Worm (Caenorhabditis elegans) whole organism, midembryonic: ENCODE data around the gene nap-1.

ENCODE experiments used
- T22C8.4 ChIP-seq: fragments of 200-800 bp; sonication (Bioruptor generic); IDR thresholded peaks from 2 replicates; pipeline ENCODE4 v1.3.6; 2022; ENCODE audit warnings: missing genetic modification characterization, missing compliant biosample characterization
- cog-1 ChIP-seq: sonication (generic microtip); optimal IDR thresholded peaks from 2 replicates; lab custom pipeline; 2016; ENCODE audit warnings: missing genetic modification characterization, missing compliant biosample characterization
- flt-1 ChIP-seq: fragments of 200-800 bp; sonication (Bioruptor generic); IDR thresholded peaks from 2 replicates; pipeline ENCODE4 v1.3.6; 2022; ENCODE audit warnings: missing genetic modification characterization, missing compliant biosample characterization
- klf-2 ChIP-seq: fragments of 200-800 bp; sonication (Bioruptor generic); conservative IDR thresholded peaks from 2 replicates; pipeline ENCODE4 v1.3.6; 2022; ENCODE audit warnings: missing genetic modification reagents, missing genetic modification characterization, missing compliant biosample characterization
- med-1 ChIP-seq: sonication (generic microtip); optimal IDR thresholded peaks from 2 replicates; lab custom pipeline; 2017; ENCODE audit warnings: missing genetic modification characterization, mild to moderate bottlenecking, missing compliant biosample characterization, antibody characterized with exemption, missing genetic modification reagents; ENCODE audit not compliant: insufficient read depth
- ref-1 ChIP-seq: fragments of 200-800 bp; sonication (Bioruptor generic); conservative IDR thresholded peaks from 2 replicates; pipeline ENCODE4 v1.3.6; 2022; ENCODE audit warnings: missing genetic modification reagents, missing genetic modification characterization, missing compliant biosample characterization
- tab-1 ChIP-seq: fragments of 200-800 bp; sonication (Bioruptor generic); IDR thresholded peaks from 2 replicates; pipeline ENCODE4 v1.3.6; 2022; ENCODE audit warnings: missing genetic modification characterization, missing compliant biosample characterization
- ztf-23 ChIP-seq: fragments of 200-800 bp; sonication (Bioruptor generic); IDR thresholded peaks from 2 replicates; pipeline ENCODE4 v1.3.6; 2022; ENCODE audit warnings: missing genetic modification reagents, missing genetic modification characterization, missing compliant biosample characterization
- ztf-29 ChIP-seq: fragments of 200-800 bp; sonication (Bioruptor generic); IDR thresholded peaks from 2 replicates; pipeline ENCODE4 v1.3.6; 2022; ENCODE audit warnings: missing genetic modification reagents, missing genetic modification characterization, missing compliant biosample characterization

The nap-1 gene

ce11 chrIV:8348073-8348472 lies 31.0 kb downstream of the nap-1 start, which contains the start of gene F17E9.4:
TSS of gene F17E9.4 (plus strand) at chrIV:8348373.
- TF ChIP-seq ref-1 (GFP tag; lab: Robert Waterston, UW) (no peak), tab-1 (GFP tag; lab: Robert Waterston, UW) (no peak), klf-2 (no peak), ztf-29 (GFP tag; lab: Robert Waterston, UW) (no peak), flt-1 (GFP tag; lab: Robert Waterston, UW) (no peak), T22C8.4 (GFP tag; lab: Robert Waterston, UW) (no peak), med-1 (GFP tag; lab: Kevin White, UChicago) (no peak)

- TF ChIP-seq T22C8.4 (GFP tag; lab: Robert Waterston, UW), result no peak
- TF ChIP-seq cog-1 (tag; lab: Kevin White, UChicago), result no peak
- TF ChIP-seq ztf-29 (GFP tag; lab: Robert Waterston, UW), result no peak
- no peak for TF ChIP-seq med-1 (GFP tag; lab: Kevin White, UChicago)
- TF ChIP-seq ztf-23 (GFP tag; lab: Robert Waterston, UW), result no peak
- TF ChIP-seq tab-1 (GFP tag; lab: Robert Waterston, UW), result no peak
- TF ChIP-seq flt-1 (GFP tag; lab: Robert Waterston, UW), result no peak
- TF ChIP-seq klf-2, result no peak
- no peak for TF ChIP-seq ref-1 (GFP tag; lab: Robert Waterston, UW)
Measured at ce11 chrIV:8347051-8347450, 32.1 kb downstream of the nap-1 start, which contains the start of the genes F17E9.18 and F17E9.15. TSS of gene F17E9.18 (minus strand) at chrIV:8347151. TSS of gene F17E9.15 (plus strand) at chrIV:8347418.

- TF ChIP-seq ref-1 (GFP tag; lab: Robert Waterston, UW) (no peak), ztf-29 (GFP tag; lab: Robert Waterston, UW) (no peak), med-1 (GFP tag; lab: Kevin White, UChicago) (no peak), klf-2 (no peak), T22C8.4 (GFP tag; lab: Robert Waterston, UW) (no peak), cog-1 (tag; lab: Kevin White, UChicago) (no peak), ztf-23 (GFP tag; lab: Robert Waterston, UW) (no peak), flt-1 (GFP tag; lab: Robert Waterston, UW) (no peak), tab-1 (GFP tag; lab: Robert Waterston, UW) (no peak)
Measured at ce11 chrIV:8345518-8345917, 33.6 kb downstream of the nap-1 start, which contains the start of gene F17E9.5. TSS of gene F17E9.5 (plus strand) at chrIV:8345818.

ce11 chrIV:8342385-8342784 lies 36.7 kb downstream of the nap-1 start, which contains the start of gene lgc-5:
TSS of gene lgc-5 (plus strand) at chrIV:8342685.
- TF ChIP-seq ztf-29 (GFP tag; lab: Robert Waterston, UW) (no peak), med-1 (GFP tag; lab: Kevin White, UChicago) (no peak), flt-1 (GFP tag; lab: Robert Waterston, UW) (no peak), klf-2 (no peak), ztf-23 (GFP tag; lab: Robert Waterston, UW) (no peak), T22C8.4 (GFP tag; lab: Robert Waterston, UW) (no peak), ref-1 (GFP tag; lab: Robert Waterston, UW) (no peak), tab-1 (GFP tag; lab: Robert Waterston, UW) (no peak), cog-1 (tag; lab: Kevin White, UChicago) (no peak)

ce11 chrIV:8339636-8340035 lies 39.5 kb downstream of the nap-1 start, which contains the start of gene lgc-6:
TSS of gene lgc-6 (plus strand) at chrIV:8339936.
- TF ChIP-seq tab-1 (GFP tag; lab: Robert Waterston, UW) (no peak), ref-1 (GFP tag; lab: Robert Waterston, UW) (no peak), cog-1 (tag; lab: Kevin White, UChicago) (no peak), flt-1 (GFP tag; lab: Robert Waterston, UW) (no peak), T22C8.4 (GFP tag; lab: Robert Waterston, UW) (no peak), ztf-29 (GFP tag; lab: Robert Waterston, UW) (no peak), med-1 (GFP tag; lab: Kevin White, UChicago) (no peak), ztf-23 (GFP tag; lab: Robert Waterston, UW) (no peak), klf-2 (no peak)

ce11 chrIV:8333988-8334863 lies 44.9 kb downstream of the nap-1 start, which contains the start of gene his-32:
TSS of gene his-32 (plus strand) at chrIV:8334305.
- TF ChIP-seq ztf-29 (GFP tag; lab: Robert Waterston, UW) (peak; percentile 14; the same call in 1 of the 2 replicates), flt-1 (GFP tag; lab: Robert Waterston, UW) (peak; percentile 86), klf-2 (no peak), T22C8.4 (GFP tag; lab: Robert Waterston, UW) (no peak), cog-1 (tag; lab: Kevin White, UChicago) (peak; percentile 87), ztf-23 (GFP tag; lab: Robert Waterston, UW) (no peak), tab-1 (GFP tag; lab: Robert Waterston, UW) (no peak)

- no peak for TF ChIP-seq tab-1 (GFP tag; lab: Robert Waterston, UW)
- no peak for TF ChIP-seq cog-1 (tag; lab: Kevin White, UChicago)
- TF ChIP-seq ztf-29 (GFP tag; lab: Robert Waterston, UW), result no peak
- TF ChIP-seq med-1 (GFP tag; lab: Kevin White, UChicago), result no peak
Measured at ce11 chrIV:8333954-8333987, 45.3 kb downstream of the nap-1 start, which contains the start of gene his-31. TSS of gene his-31 (minus strand) at chrIV:8333983.

- TF ChIP-seq ztf-29 (GFP tag; lab: Robert Waterston, UW) (no peak), tab-1 (GFP tag; lab: Robert Waterston, UW) (no peak)
Measured at ce11 chrIV:8333554-8333953, 45.6 kb downstream of the nap-1 start.

- TF ChIP-seq ztf-29 (GFP tag; lab: Robert Waterston, UW) (no peak), med-1 (GFP tag; lab: Kevin White, UChicago) (no peak), flt-1 (GFP tag; lab: Robert Waterston, UW) (no peak), ztf-23 (GFP tag; lab: Robert Waterston, UW) (no peak), tab-1 (GFP tag; lab: Robert Waterston, UW) (no peak), T22C8.4 (GFP tag; lab: Robert Waterston, UW) (no peak), ref-1 (GFP tag; lab: Robert Waterston, UW) (no peak), cog-1 (tag; lab: Kevin White, UChicago) (no peak), klf-2 (no peak)
Measured at ce11 chrIV:8333034-8333433, 46.1 kb downstream of the nap-1 start.
